Worm (Caenorhabditis elegans) whole organism, L1 larva: ENCODE results near the gene lido-13.

ENCODE experiments used
- F16B12.6 ChIP-seq: fragments of 150-350 bp; optimal IDR thresholded peaks from 2 replicates; lab custom pipeline; 2014; ENCODE audit warnings: missing biosample characterization, missing genetic modification characterization
- aly-2 ChIP-seq: fragments of 150-350 bp; optimal IDR thresholded peaks from 2 replicates; lab custom pipeline; 2014; ENCODE audit warnings: missing biosample characterization, missing genetic modification characterization
- ceh-63 ChIP-seq: fragments of 200-800 bp; sonication (Bioruptor generic); optimal IDR thresholded peaks from 2 replicates; lab custom pipeline; 2018; ENCODE audit warnings: mild to moderate bottlenecking, missing genetic modification characterization, missing compliant biosample characterization
- ceh-8 ChIP-seq: fragments of 200-800 bp; sonication (Bioruptor generic); optimal IDR thresholded peaks from 2 replicates; lab custom pipeline; 2018; ENCODE audit warnings: mild to moderate bottlenecking, missing genetic modification characterization, moderate library complexity, missing compliant biosample characterization
- ceh-82 ChIP-seq, 3 experiments: fragments of 150-350 bp in 1 of 3; sonication (generic microtip) in 2 of 3; optimal IDR thresholded peaks; 2 replicates each; lab custom pipeline; 2014 to 2017; ENCODE audit warnings: missing biosample characterization in 3 of 3, missing genetic modification characterization in 3 of 3
- ces-1 ChIP-seq: fragments of 150-350 bp; optimal IDR thresholded peaks from 2 replicates; lab custom pipeline; 2014; ENCODE audit warnings: missing biosample characterization, missing genetic modification reagents, missing genetic modification characterization
- dsc-1 ChIP-seq: sonication (generic microtip); optimal IDR thresholded peaks from 2 replicates; lab custom pipeline; 2016; ENCODE audit warnings: mild to moderate bottlenecking, missing genetic modification characterization, missing compliant biosample characterization
- efl-1 ChIP-seq, 4 experiments: fragments of 150-350 bp; optimal IDR thresholded peaks in 3 of 4; peaks in 1 of 4; 1 replicate in 1 of 4; 2 replicates in 3 of 4; lab custom pipeline; 2014; ENCODE audit warnings: missing biosample characterization in 2 of 4, missing genetic modification characterization in 2 of 4, missing genetic modification reagents in 2 of 4
- efl-3 ChIP-seq: fragments of 200-800 bp; sonication (Bioruptor generic); optimal IDR thresholded peaks from 2 replicates; lab custom pipeline; 2018; ENCODE audit warnings: mild to moderate bottlenecking, missing genetic modification characterization, missing compliant biosample characterization
- egl-27 ChIP-seq, 2 experiments: fragments of 150-350 bp in 1 of 2; sonication (generic microtip); optimal IDR thresholded peaks; 3 replicates each; lab custom pipeline; 2017 to 2018; ENCODE audit warnings: missing biosample characterization in 2 of 2, missing genetic modification characterization in 2 of 2, missing genetic modification reagents in 2 of 2
- ets-5 ChIP-seq: fragments of 200-800 bp; sonication (Bioruptor generic); IDR thresholded peaks from 2 replicates; pipeline ENCODE4 v1.3.6; 2022; ENCODE audit warnings: missing genetic modification characterization, missing compliant biosample characterization
- fkh-10 ChIP-seq: sonication (generic microtip); optimal IDR thresholded peaks from 2 replicates; lab custom pipeline; 2017; ENCODE audit warnings: missing biosample characterization, missing genetic modification reagents, missing genetic modification characterization
- grh-1 ChIP-seq: fragments of 200-800 bp; sonication (Bioruptor generic); IDR thresholded peaks from 2 replicates; pipeline ENCODE4 v1.3.6; 2022; ENCODE audit warnings: missing genetic modification reagents, missing genetic modification characterization, missing compliant biosample characterization
- hlh-17 ChIP-seq: fragments of 200-800 bp; sonication (Bioruptor generic); optimal IDR thresholded peaks from 2 replicates; lab custom pipeline; 2018; ENCODE audit warnings: missing genetic modification characterization, mild to moderate bottlenecking, missing compliant biosample characterization, moderate library complexity, borderline replicate concordance
- hlh-4 ChIP-seq: sonication (generic microtip); optimal IDR thresholded peaks from 2 replicates; lab custom pipeline; 2016; ENCODE audit warnings: mild to moderate bottlenecking, missing genetic modification characterization, missing compliant biosample characterization
- hpl-2 ChIP-seq: fragments of 150-350 bp; optimal IDR thresholded peaks from 2 replicates; lab custom pipeline; 2014; ENCODE audit warnings: missing biosample characterization, missing genetic modification reagents, missing genetic modification characterization
- lin-35 ChIP-seq, 2 experiments: fragments of 150-350 bp; optimal IDR thresholded peaks; 2 replicates each; lab custom pipeline; 2014; ENCODE audit warnings: missing biosample characterization in 2 of 2, missing genetic modification characterization in 2 of 2, missing genetic modification reagents in 2 of 2
- mab-9 ChIP-seq: fragments of 200-800 bp; sonication (Bioruptor generic); IDR thresholded peaks from 2 replicates; pipeline ENCODE4 v1.3.6; 2022; ENCODE audit warnings: missing genetic modification reagents, missing genetic modification characterization, missing compliant biosample characterization
- mdl-1 ChIP-seq, 2 experiments: fragments of 150-350 bp; optimal IDR thresholded peaks; 2 replicates each; lab custom pipeline; 2014 to 2017; ENCODE audit warnings: missing biosample characterization in 2 of 2, missing genetic modification characterization in 2 of 2, inconsistent platforms in 1 of 2
- nhr-12 ChIP-seq: sonication (generic microtip); optimal IDR thresholded peaks from 2 replicates; lab custom pipeline; 2017; ENCODE audit warnings: missing biosample characterization, missing genetic modification characterization
- nhr-20 ChIP-seq: sonication (generic microtip); optimal IDR thresholded peaks from 2 replicates; lab custom pipeline; 2016; ENCODE audit warnings: mild to moderate bottlenecking, missing genetic modification characterization, missing compliant biosample characterization
- nhr-28 ChIP-seq: fragments of 150-350 bp; optimal IDR thresholded peaks from 2 replicates; lab custom pipeline; 2014; ENCODE audit warnings: missing biosample characterization, missing genetic modification characterization
- nhr-76 ChIP-seq: sonication (generic microtip); optimal IDR thresholded peaks from 2 replicates; lab custom pipeline; 2017; ENCODE audit warnings: missing biosample characterization, missing genetic modification characterization
- nhr-84 ChIP-seq: sonication (generic microtip); optimal IDR thresholded peaks from 2 replicates; lab custom pipeline; 2017; ENCODE audit warnings: missing biosample characterization, missing genetic modification characterization
- nhr-85 ChIP-seq: sonication (generic microtip); peaks from one replicate; lab custom pipeline; 2016; ENCODE audit warnings: missing genetic modification characterization, inconsistent platforms, missing compliant biosample characterization
- nhr-90 ChIP-seq: sonication (generic microtip); optimal IDR thresholded peaks from 2 replicates; lab custom pipeline; 2016; ENCODE audit warnings: mild to moderate bottlenecking, missing genetic modification characterization, missing compliant biosample characterization; ENCODE audit not compliant: poor library complexity
- pag-3 ChIP-seq: sonication (generic microtip); optimal IDR thresholded peaks from 2 replicates; lab custom pipeline; 2017; ENCODE audit warnings: missing genetic modification characterization, mild to moderate bottlenecking, missing compliant biosample characterization, antibody characterized with exemption, borderline replicate concordance; ENCODE audit not compliant: insufficient read depth
- pax-3 ChIP-seq: fragments of 200-800 bp; sonication (Bioruptor generic); optimal IDR thresholded peaks from 2 replicates; lab custom pipeline; 2018; ENCODE audit warnings: mild to moderate bottlenecking, missing genetic modification characterization, moderate library complexity, missing compliant biosample characterization
- pqm-1 ChIP-seq: sonication (generic microtip); optimal IDR thresholded peaks from 3 replicates; lab custom pipeline; 2017; ENCODE audit warnings: missing biosample characterization, missing genetic modification characterization
- snu-23 ChIP-seq: sonication (generic microtip); optimal IDR thresholded peaks from 2 replicates; lab custom pipeline; 2016; ENCODE audit warnings: missing genetic modification characterization, missing compliant biosample characterization
- sptf-1 ChIP-seq: fragments of 150-350 bp; optimal IDR thresholded peaks from 2 replicates; lab custom pipeline; 2014; ENCODE audit warnings: missing biosample characterization, missing genetic modification characterization
- swsn-7 ChIP-seq: sonication (generic microtip); optimal IDR thresholded peaks from 2 replicates; lab custom pipeline; 2016; ENCODE audit warnings: missing genetic modification characterization, missing compliant biosample characterization
- unc-30 ChIP-seq: sonication (generic microtip); optimal IDR thresholded peaks from 2 replicates; lab custom pipeline; 2017; ENCODE audit warnings: missing biosample characterization, missing genetic modification characterization
- unc-62 ChIP-seq: fragments of 150-350 bp; optimal IDR thresholded peaks from 2 replicates; lab custom pipeline; 2014; ENCODE audit warnings: missing biosample characterization, missing genetic modification reagents, missing genetic modification characterization
- unc-98 ChIP-seq: fragments of 200-800 bp; sonication (Bioruptor generic); IDR thresholded peaks from 2 replicates; pipeline ENCODE4 v1.3.6; 2022; ENCODE audit warnings: missing genetic modification characterization, missing compliant biosample characterization
- xbp-1 ChIP-seq: sonication (generic microtip); optimal IDR thresholded peaks from 2 replicates; lab custom pipeline; 2016; ENCODE audit warnings: missing genetic modification characterization, missing compliant biosample characterization
- ztf-11 ChIP-seq, 2 experiments: sonication (generic microtip); optimal IDR thresholded peaks; 2 replicates each; lab custom pipeline; 2016 to 2017; ENCODE audit warnings: missing genetic modification characterization in 2 of 2, missing biosample characterization in 1 of 2, missing compliant biosample characterization in 1 of 2
- ztf-4 ChIP-seq: fragments of 150-350 bp; optimal IDR thresholded peaks from 2 replicates; lab custom pipeline; 2014; ENCODE audit warnings: missing biosample characterization, missing genetic modification characterization

Gene lido-13

DNA sequence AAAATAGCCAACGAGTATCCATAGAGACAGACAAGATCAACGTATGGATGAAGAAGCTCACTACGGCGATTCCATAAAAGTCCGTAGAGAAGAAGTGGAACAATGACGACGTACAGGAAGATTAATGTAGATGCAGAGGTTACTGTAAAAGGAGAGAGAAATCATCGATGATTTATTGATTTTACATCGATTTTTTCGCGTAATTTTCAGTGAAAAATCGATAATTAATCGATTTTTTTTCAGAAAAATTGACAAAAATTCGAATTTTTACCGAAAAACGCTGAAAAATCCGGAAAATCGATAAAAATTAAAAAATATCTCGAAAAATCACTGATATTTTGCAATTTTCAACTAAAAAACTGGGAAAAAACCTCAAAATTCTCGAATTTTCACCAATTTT, 12.3 kb upstream of the lido-13 start:
- no peak for TF ChIP-seq unc-62 (GFP tag; lab: Kevin White, UChicago)
- no peak for TF ChIP-seq hlh-4
- no peak for TF ChIP-seq fkh-10
- no peak for TF ChIP-seq nhr-90 (tag; lab: Kevin White, UChicago)
- TF ChIP-seq pqm-1 (tag; lab: Kevin White, UChicago) = no peak
- no peak for TF ChIP-seq nhr-84 (tag; lab: Kevin White, UChicago)
- TF ChIP-seq nhr-28 (tag; lab: Kevin White, UChicago) = no peak
- no peak for TF ChIP-seq ces-1 (GFP tag; lab: Kevin White, UChicago)
- TF ChIP-seq lin-35 (GFP tag; optimal IDR thresholded peaks at IDR 0.05; lab: Kevin White, UChicago) = no peak
- TF ChIP-seq xbp-1 (tag; lab: Kevin White, UChicago) = no peak
- TF ChIP-seq F16B12.6 = no peak
- TF ChIP-seq hpl-2 (GFP tag; lab: Kevin White, UChicago) = no peak
- no peak for TF ChIP-seq sptf-1 (tag; lab: Kevin White, UChicago)
- TF ChIP-seq nhr-20 = no peak
- no peak for TF ChIP-seq ztf-11 (tag; optimal IDR thresholded peaks at IDR 0.05; lab: Kevin White, UChicago)
- TF ChIP-seq aly-2 (tag; lab: Kevin White, UChicago) = no peak
- no peak for TF ChIP-seq pax-3 (tag; lab: Kevin White, UChicago)

DNA sequence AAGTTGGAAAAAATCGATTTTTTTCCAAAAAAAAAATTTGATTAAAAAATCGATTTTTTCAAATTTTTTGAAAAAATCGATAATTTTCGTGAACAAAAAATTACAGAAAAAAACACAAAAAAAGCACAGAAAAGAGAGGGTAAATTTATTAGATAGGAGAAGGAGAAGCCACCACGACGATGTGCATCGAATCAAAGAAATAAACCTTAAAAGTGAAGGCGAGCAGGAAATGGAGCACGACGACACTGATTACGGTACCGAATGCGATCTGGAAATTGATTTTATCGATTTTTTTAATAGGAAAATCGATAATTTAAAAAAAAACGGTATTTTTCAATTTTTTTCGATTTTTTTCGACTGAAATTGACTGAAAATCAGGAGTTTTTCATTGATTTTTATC, 11.0 kb upstream of the lido-13 start:
- no peak for TF ChIP-seq egl-27 (tag; optimal IDR thresholded peaks at IDR 0.05; lab: Kevin White, UChicago)
- peak; percentile 35 for TF ChIP-seq nhr-85 (tag; lab: Kevin White, UChicago)
- TF ChIP-seq swsn-7 (tag; lab: Kevin White, UChicago) = no peak
- no peak for TF ChIP-seq efl-3 (GFP tag; lab: Kevin White, UChicago)
- no peak for TF ChIP-seq hlh-4
- no peak for TF ChIP-seq unc-30 (tag; lab: Kevin White, UChicago)
- TF ChIP-seq efl-1 (optimal IDR thresholded peaks at IDR 0.05; lab: Kevin White, UChicago) = no peak
- peak in 1 of 2 experiments; percentile 90 for TF ChIP-seq efl-1 (GFP tag; optimal IDR thresholded peaks at IDR 0.05 in 1 of 2; lab: Kevin White, UChicago)
- TF ChIP-seq pax-3 (tag; lab: Kevin White, UChicago) = no peak

DNA sequence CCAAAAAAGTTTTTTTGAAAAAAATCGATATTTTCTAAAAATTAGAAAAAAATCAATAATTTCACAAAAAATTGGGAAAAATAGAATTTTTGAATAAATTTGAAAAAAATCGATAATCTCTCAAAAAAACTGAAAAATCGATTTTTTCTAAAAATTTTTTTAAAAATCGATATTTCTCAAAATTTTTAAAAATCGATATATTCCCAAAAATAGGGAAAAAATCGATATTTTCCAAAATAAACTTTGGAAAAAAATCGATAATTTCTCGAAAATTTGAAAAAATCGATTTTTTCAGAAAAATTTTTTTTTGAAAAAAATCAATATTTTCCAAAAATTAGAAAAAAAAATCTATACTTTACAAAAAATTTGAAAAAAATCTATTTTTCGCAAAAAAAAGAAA, 10.5 kb upstream of the lido-13 start:
- TF ChIP-seq ztf-11 (tag; optimal IDR thresholded peaks at IDR 0.05; lab: Kevin White, UChicago) = no peak
- TF ChIP-seq snu-23 (GFP tag; lab: Kevin White, UChicago) = no peak
- TF ChIP-seq ztf-4 (tag; lab: Kevin White, UChicago) = no peak
- TF ChIP-seq hlh-4 = no peak
- no peak for TF ChIP-seq hpl-2 (GFP tag; lab: Kevin White, UChicago)
- no peak for TF ChIP-seq grh-1 (GFP tag; lab: Robert Waterston, UW)
- TF ChIP-seq pax-3 (tag; lab: Kevin White, UChicago) = no peak
- no peak for TF ChIP-seq nhr-12 (tag; lab: Kevin White, UChicago)
- TF ChIP-seq mab-9 (GFP tag; lab: Robert Waterston, UW) = no peak
- no peak for TF ChIP-seq ceh-8 (GFP tag; lab: Kevin White, UChicago)
- TF ChIP-seq ceh-82 (tag; optimal IDR thresholded peaks at IDR 0.05; lab: Kevin White, UChicago) = no peak
- TF ChIP-seq hlh-17 (GFP tag; lab: Kevin White, UChicago) = no peak
- TF ChIP-seq dsc-1 (tag; lab: Kevin White, UChicago) = no peak
- TF ChIP-seq unc-98 (GFP tag; lab: Robert Waterston, UW) = no peak
- TF ChIP-seq xbp-1 (tag; lab: Kevin White, UChicago) = no peak
- no peak for TF ChIP-seq pag-3 (tag; lab: Kevin White, UChicago)
- no peak for TF ChIP-seq mdl-1 (tag; optimal IDR thresholded peaks at IDR 0.05; lab: Kevin White, UChicago)
- no peak for TF ChIP-seq ets-5
- TF ChIP-seq nhr-76 (tag; lab: Kevin White, UChicago) = no peak
- TF ChIP-seq ceh-63 (GFP tag; lab: Kevin White, UChicago) = no peak
